Worm (Caenorhabditis elegans) whole organism, midembryonic: ENCODE measurements around the gene F44A2.5.

ENCODE experiments used
- T22C8.4 ChIP-seq: fragments of 200-800 bp; sonication (Bioruptor generic); IDR thresholded peaks from 2 replicates; pipeline ENCODE4 v1.3.6; 2022; ENCODE audit warnings: missing genetic modification characterization, missing compliant biosample characterization
- cog-1 ChIP-seq: sonication (generic microtip); optimal IDR thresholded peaks from 2 replicates; lab custom pipeline; 2016; ENCODE audit warnings: missing genetic modification characterization, missing compliant biosample characterization
- flt-1 ChIP-seq: fragments of 200-800 bp; sonication (Bioruptor generic); IDR thresholded peaks from 2 replicates; pipeline ENCODE4 v1.3.6; 2022; ENCODE audit warnings: missing genetic modification characterization, missing compliant biosample characterization
- klf-2 ChIP-seq: fragments of 200-800 bp; sonication (Bioruptor generic); conservative IDR thresholded peaks from 2 replicates; pipeline ENCODE4 v1.3.6; 2022; ENCODE audit warnings: missing genetic modification reagents, missing genetic modification characterization, missing compliant biosample characterization
- med-1 ChIP-seq: sonication (generic microtip); optimal IDR thresholded peaks from 2 replicates; lab custom pipeline; 2017; ENCODE audit warnings: missing genetic modification characterization, mild to moderate bottlenecking, missing compliant biosample characterization, antibody characterized with exemption, missing genetic modification reagents; ENCODE audit not compliant: insufficient read depth
- ref-1 ChIP-seq: fragments of 200-800 bp; sonication (Bioruptor generic); conservative IDR thresholded peaks from 2 replicates; pipeline ENCODE4 v1.3.6; 2022; ENCODE audit warnings: missing genetic modification reagents, missing genetic modification characterization, missing compliant biosample characterization
- tab-1 ChIP-seq: fragments of 200-800 bp; sonication (Bioruptor generic); IDR thresholded peaks from 2 replicates; pipeline ENCODE4 v1.3.6; 2022; ENCODE audit warnings: missing genetic modification characterization, missing compliant biosample characterization
- ztf-23 ChIP-seq: fragments of 200-800 bp; sonication (Bioruptor generic); IDR thresholded peaks from 2 replicates; pipeline ENCODE4 v1.3.6; 2022; ENCODE audit warnings: missing genetic modification reagents, missing genetic modification characterization, missing compliant biosample characterization
- ztf-29 ChIP-seq: fragments of 200-800 bp; sonication (Bioruptor generic); IDR thresholded peaks from 2 replicates; pipeline ENCODE4 v1.3.6; 2022; ENCODE audit warnings: missing genetic modification reagents, missing genetic modification characterization, missing compliant biosample characterization

Gene F44A2.5

ce11 chrV:9321185-9321584, 23.8 kb downstream of the F44A2.5 start, which contains the start of gene F44A2.7:
F44A2.7 (plus strand) TSS chrV:9321485.
- no peak for TF ChIP-seq klf-2 (GFP tag; lab: Robert Waterston, UW)
- TF ChIP-seq T22C8.4 (GFP tag; lab: Robert Waterston, UW) = no peak
- no peak for TF ChIP-seq ztf-23 (GFP tag; lab: Robert Waterston, UW)
- no peak for TF ChIP-seq ztf-29
- no peak for TF ChIP-seq cog-1 (tag; lab: Kevin White, UChicago)
- TF ChIP-seq tab-1 = no peak
- no peak for TF ChIP-seq flt-1 (GFP tag; lab: Robert Waterston, UW)
- TF ChIP-seq med-1 (GFP tag; lab: Kevin White, UChicago) = no peak
- no peak for TF ChIP-seq ref-1 (GFP tag; lab: Robert Waterston, UW)

- no peak for TF ChIP-seq tab-1
- TF ChIP-seq T22C8.4 (GFP tag; lab: Robert Waterston, UW) = no peak
- no peak for TF ChIP-seq med-1 (GFP tag; lab: Kevin White, UChicago)
- TF ChIP-seq klf-2 (GFP tag; lab: Robert Waterston, UW) = no peak
- TF ChIP-seq ztf-23 (GFP tag; lab: Robert Waterston, UW) = no peak
- no peak for TF ChIP-seq cog-1 (tag; lab: Kevin White, UChicago)
- no peak for TF ChIP-seq ref-1 (GFP tag; lab: Robert Waterston, UW)
- no peak for TF ChIP-seq flt-1 (GFP tag; lab: Robert Waterston, UW)
- TF ChIP-seq ztf-29 = no peak
These were observed 25.5 kb downstream of the F44A2.5 start, which contains the start of gene tag-153 for ce11 chrV:9322886-9323285. tag-153 (plus strand) TSS chrV:9323085.

DNA sequence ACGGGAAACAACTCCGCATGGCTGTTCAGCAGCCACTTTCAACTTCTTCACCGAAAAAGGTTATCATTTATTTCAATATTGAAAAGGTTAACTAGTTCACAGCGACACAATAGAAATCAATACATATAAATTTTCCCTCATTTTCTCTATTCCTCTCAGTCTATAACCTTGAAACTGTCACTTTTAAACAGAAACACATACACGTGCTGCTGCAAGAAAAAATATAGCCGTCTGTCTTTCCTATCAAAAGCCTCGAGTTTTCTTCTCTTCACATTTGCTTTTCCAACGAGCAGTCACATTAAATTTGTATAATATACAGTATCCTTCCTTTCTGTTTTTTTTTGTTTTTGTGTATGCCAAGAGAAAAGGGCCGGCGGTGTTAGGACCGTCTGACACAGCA, 26.7 kb downstream of the F44A2.5 start:
- TF ChIP-seq tab-1 = no peak
- no peak for TF ChIP-seq cog-1 (tag; lab: Kevin White, UChicago)
- TF ChIP-seq ref-1 (GFP tag; lab: Robert Waterston, UW) = no peak
- TF ChIP-seq T22C8.4 (GFP tag; lab: Robert Waterston, UW) = no peak
- TF ChIP-seq med-1 (GFP tag; lab: Kevin White, UChicago) = no peak
- TF ChIP-seq ztf-23 (GFP tag; lab: Robert Waterston, UW) = no peak
- no peak for TF ChIP-seq klf-2 (GFP tag; lab: Robert Waterston, UW)
- TF ChIP-seq flt-1 (GFP tag; lab: Robert Waterston, UW) = no peak
- TF ChIP-seq ztf-29 = no peak

DNA sequence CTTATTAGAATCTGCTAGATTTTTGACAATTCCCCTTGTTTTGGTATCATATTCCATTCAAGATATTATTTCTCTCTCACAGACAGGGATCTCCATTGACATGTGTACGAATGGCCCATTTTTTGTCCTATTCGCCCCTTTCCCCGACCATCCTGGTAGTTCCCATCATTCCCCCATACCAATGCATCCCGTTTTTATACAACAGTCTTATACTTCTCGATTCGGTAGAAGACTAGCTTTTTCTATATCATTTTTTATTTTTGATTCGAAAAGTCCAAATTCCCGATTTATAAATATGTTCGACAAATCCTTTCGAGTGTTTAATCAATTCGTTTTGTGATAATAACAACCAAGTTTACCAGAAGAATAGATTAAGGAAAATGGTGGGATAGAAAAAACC, 29.5 kb downstream of the F44A2.5 start:
- TF ChIP-seq flt-1 (GFP tag; lab: Robert Waterston, UW) (no peak), ztf-29 (no peak), klf-2 (GFP tag; lab: Robert Waterston, UW) (no peak), med-1 (GFP tag; lab: Kevin White, UChicago) (no peak), ztf-23 (GFP tag; lab: Robert Waterston, UW) (no peak), ref-1 (GFP tag; lab: Robert Waterston, UW) (no peak), cog-1 (tag; lab: Kevin White, UChicago) (no peak), T22C8.4 (GFP tag; lab: Robert Waterston, UW) (no peak), tab-1 (no peak)

- TF ChIP-seq flt-1 (GFP tag; lab: Robert Waterston, UW) (no peak), cog-1 (tag; lab: Kevin White, UChicago) (no peak), ztf-29 (no peak), ztf-23 (GFP tag; lab: Robert Waterston, UW) (no peak), tab-1 (no peak), ref-1 (GFP tag; lab: Robert Waterston, UW) (no peak), klf-2 (GFP tag; lab: Robert Waterston, UW) (no peak)
These were observed 30.3 kb downstream of the F44A2.5 start for ce11 chrV:9327691-9328090.

- no peak for TF ChIP-seq T22C8.4 (GFP tag; lab: Robert Waterston, UW)
- TF ChIP-seq tab-1 = no peak
- no peak for TF ChIP-seq med-1 (GFP tag; lab: Kevin White, UChicago)
- no peak for TF ChIP-seq flt-1 (GFP tag; lab: Robert Waterston, UW)
- TF ChIP-seq ztf-29 = no peak
- TF ChIP-seq ztf-23 (GFP tag; lab: Robert Waterston, UW) = no peak
- TF ChIP-seq ref-1 (GFP tag; lab: Robert Waterston, UW) = no peak
- no peak for TF ChIP-seq cog-1 (tag; lab: Kevin White, UChicago)
- TF ChIP-seq klf-2 (GFP tag; lab: Robert Waterston, UW) = no peak
These were observed 31.2 kb downstream of the F44A2.5 start, which contains the start of gene K07B1.4 for ce11 chrV:9328670-9329069. K07B1.4 (plus strand) TSS chrV:9328970.

DNA sequence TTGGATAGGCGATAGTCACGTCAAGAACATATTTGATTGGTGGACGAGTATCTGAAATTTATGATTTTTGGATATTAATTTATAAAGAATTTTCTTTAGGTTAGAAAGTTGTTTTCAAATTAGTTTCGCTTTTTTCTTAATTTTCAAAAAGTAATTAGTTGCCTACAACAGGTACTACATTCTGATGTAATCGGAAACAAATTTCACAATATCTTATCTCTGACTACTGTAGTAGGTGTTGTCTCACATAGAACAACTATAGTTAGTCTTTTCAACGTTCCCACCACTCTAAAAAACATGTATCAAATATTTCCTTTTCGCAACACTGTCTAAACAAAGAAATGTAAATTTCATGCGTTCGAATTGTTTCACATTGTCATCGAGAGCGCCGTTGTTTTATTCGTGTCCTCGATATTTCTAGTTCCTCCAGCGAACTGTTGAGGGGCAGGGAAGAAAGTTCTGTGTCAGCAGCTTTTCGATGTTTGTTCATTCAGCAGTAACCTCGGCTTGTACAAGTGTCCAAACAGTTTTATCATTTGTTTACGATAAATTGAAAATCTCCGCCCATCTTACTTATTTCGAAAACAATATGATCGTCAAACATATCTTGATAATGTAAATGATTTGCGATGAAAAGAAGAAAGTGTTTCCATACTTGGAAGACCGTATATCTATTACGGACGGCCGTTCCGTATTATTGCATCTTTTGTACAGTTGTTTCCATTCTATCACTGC, 32.0 kb downstream of the F44A2.5 start:
- TF ChIP-seq T22C8.4 (GFP tag; lab: Robert Waterston, UW) (no peak), ztf-23 (GFP tag; lab: Robert Waterston, UW) (no peak), ref-1 (GFP tag; lab: Robert Waterston, UW) (no peak), klf-2 (GFP tag; lab: Robert Waterston, UW) (no peak), tab-1 (no peak), flt-1 (GFP tag; lab: Robert Waterston, UW) (no peak), cog-1 (tag; lab: Kevin White, UChicago) (no peak), med-1 (GFP tag; lab: Kevin White, UChicago) (no peak), ztf-29 (no peak)

DNA sequence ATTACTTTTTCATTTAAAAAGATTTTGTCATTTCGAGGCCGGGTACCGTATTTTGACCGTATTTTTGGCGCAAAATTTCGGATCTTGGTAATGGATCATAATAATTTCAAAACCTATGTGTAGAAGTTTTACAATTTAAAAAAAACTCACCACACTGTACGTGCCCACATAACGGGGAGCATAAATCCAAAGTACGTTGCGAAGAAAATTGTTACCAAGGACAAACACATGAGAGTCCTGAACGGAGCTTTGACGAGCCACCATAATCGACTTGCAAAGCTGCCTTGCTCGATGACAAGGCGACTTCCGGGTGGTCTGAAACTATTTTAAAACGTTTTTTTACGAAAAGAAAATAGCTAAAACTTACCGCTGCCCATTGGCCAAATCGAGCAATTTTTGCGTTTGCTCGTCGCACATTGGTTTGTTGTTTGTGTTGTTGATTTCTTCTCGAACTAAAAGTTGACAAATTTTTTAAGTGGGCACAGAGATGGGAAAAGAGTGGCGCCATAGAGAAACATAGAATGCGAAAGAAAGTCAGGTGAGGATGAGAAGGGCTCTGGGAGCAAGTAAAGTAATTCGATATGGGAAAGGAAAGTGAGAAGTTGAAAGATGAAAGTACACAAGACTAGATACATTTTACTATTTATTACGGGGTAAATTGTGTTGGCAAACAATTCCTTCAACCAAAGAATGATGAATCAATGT, 35.3 kb downstream of the F44A2.5 start:
- TF ChIP-seq ztf-23 (GFP tag; lab: Robert Waterston, UW) (no peak), cog-1 (tag; lab: Kevin White, UChicago) (no peak), flt-1 (GFP tag; lab: Robert Waterston, UW) (no peak), klf-2 (GFP tag; lab: Robert Waterston, UW) (no peak)
